Worm (Caenorhabditis elegans) whole organism, late embryonic: ENCODE results near the gene col-17.
A peak's percentile ranks its signal among the peaks of the same experiment; 100 is the strongest.
"Not testable (repeated sequence)": the region's sequence is repeated elsewhere in the genome, so short reads cannot be mapped to it uniquely, and the experiment has no call there.

ENCODE experiments used
- C38D4.7 ChIP-seq: fragments of 200-800 bp; sonication (Bioruptor generic); optimal IDR thresholded peaks from 2 replicates; lab custom pipeline; 2018; ENCODE audit warnings: mild to moderate bottlenecking, missing genetic modification characterization, moderate library complexity, missing compliant biosample characterization
- F13H6.1 ChIP-seq: sonication (generic microtip); optimal IDR thresholded peaks from 2 replicates; lab custom pipeline; 2016; ENCODE audit warnings: missing genetic modification characterization, missing compliant biosample characterization
- K02D7.2 ChIP-seq: sonication (generic microtip); optimal IDR thresholded peaks from 2 replicates; lab custom pipeline; 2017; ENCODE audit warnings: mild to moderate bottlenecking, missing genetic modification characterization, missing compliant biosample characterization
- K09A11.1 ChIP-seq: sonication (generic microtip); optimal IDR thresholded peaks from 2 replicates; lab custom pipeline; 2017; ENCODE audit warnings: antibody characterized with exemption, mild to moderate bottlenecking, missing genetic modification characterization, missing compliant biosample characterization; ENCODE audit not compliant: insufficient read depth
- T23F11.4 ChIP-seq: fragments of 200-800 bp; sonication (Bioruptor generic); optimal IDR thresholded peaks from 2 replicates; lab custom pipeline; 2018; ENCODE audit warnings: mild to moderate bottlenecking, missing genetic modification characterization, missing compliant biosample characterization
- Y22D7AL.16 ChIP-seq: sonication (generic microtip); optimal IDR thresholded peaks from 2 replicates; lab custom pipeline; 2016; ENCODE audit warnings: missing genetic modification characterization, missing compliant biosample characterization
- ahr-1 ChIP-seq: sonication (generic microtip); optimal IDR thresholded peaks from 2 replicates; lab custom pipeline; 2016; ENCODE audit warnings: missing genetic modification characterization, missing compliant biosample characterization
- ama-1 ChIP-seq: fragments of 150-350 bp; optimal IDR thresholded peaks from 2 replicates; lab custom pipeline; 2014
- ceh-18 ChIP-seq: sonication (generic microtip); optimal IDR thresholded peaks from 2 replicates; lab custom pipeline; 2016; ENCODE audit warnings: missing genetic modification characterization, missing compliant biosample characterization
- ceh-19 ChIP-seq: fragments of 200-800 bp; sonication (Bioruptor generic); optimal IDR thresholded peaks from 2 replicates; lab custom pipeline; 2018; ENCODE audit warnings: mild to moderate bottlenecking, missing genetic modification characterization, missing compliant biosample characterization
- ceh-2 ChIP-seq: sonication (generic microtip); optimal IDR thresholded peaks from 2 replicates; lab custom pipeline; 2016; ENCODE audit warnings: missing genotype, missing genetic modification characterization, missing compliant biosample characterization
- ceh-24 ChIP-seq: sonication (generic microtip); optimal IDR thresholded peaks from 2 replicates; lab custom pipeline; 2016; ENCODE audit warnings: mild to moderate bottlenecking, missing genetic modification characterization, missing compliant biosample characterization
- ceh-30 ChIP-seq: fragments of 150-350 bp; optimal IDR thresholded peaks from 2 replicates; lab custom pipeline; 2014; ENCODE audit warnings: missing biosample characterization, missing genetic modification characterization
- ceh-31 ChIP-seq: sonication (generic microtip); optimal IDR thresholded peaks from 2 replicates; lab custom pipeline; 2016; ENCODE audit warnings: missing genetic modification characterization, missing compliant biosample characterization
- ceh-48 ChIP-seq: sonication (generic microtip); optimal IDR thresholded peaks from 2 replicates; lab custom pipeline; 2016; ENCODE audit warnings: missing genetic modification characterization, inconsistent platforms, missing compliant biosample characterization
- che-1 ChIP-seq: sonication (generic microtip); optimal IDR thresholded peaks from 2 replicates; lab custom pipeline; 2016; ENCODE audit warnings: mild to moderate bottlenecking, missing genetic modification characterization, missing compliant biosample characterization
- elt-2 ChIP-seq: sonication (generic microtip); optimal IDR thresholded peaks from 2 replicates; lab custom pipeline; 2016; ENCODE audit warnings: missing genetic modification reagents, missing genetic modification characterization, missing compliant biosample characterization
- elt-4 ChIP-seq: sonication (generic microtip); optimal IDR thresholded peaks from 2 replicates; lab custom pipeline; 2016; ENCODE audit warnings: missing genetic modification characterization, missing compliant biosample characterization
- ets-4 ChIP-seq: sonication (generic microtip); optimal IDR thresholded peaks from 2 replicates; lab custom pipeline; 2016; ENCODE audit warnings: missing genetic modification characterization, missing compliant biosample characterization
- fax-1 ChIP-seq: sonication (generic microtip); optimal IDR thresholded peaks from 2 replicates; lab custom pipeline; 2016; ENCODE audit warnings: missing genotype, missing genetic modification characterization, missing compliant biosample characterization
- fkh-10 ChIP-seq: fragments of 150-350 bp; optimal IDR thresholded peaks from 2 replicates; lab custom pipeline; 2014; ENCODE audit warnings: missing biosample characterization, missing genetic modification reagents, missing genetic modification characterization
- hlh-13 ChIP-seq: fragments of 200-800 bp; sonication (Bioruptor generic); optimal IDR thresholded peaks from 2 replicates; lab custom pipeline; 2018; ENCODE audit warnings: mild to moderate bottlenecking, missing genetic modification characterization, missing compliant biosample characterization
- hlh-15 ChIP-seq: sonication (generic microtip); optimal IDR thresholded peaks from 2 replicates; lab custom pipeline; 2016; ENCODE audit warnings: missing genetic modification characterization, missing compliant biosample characterization
- madf-2 ChIP-seq: sonication (generic microtip); optimal IDR thresholded peaks from 2 replicates; lab custom pipeline; 2017; ENCODE audit warnings: missing genetic modification characterization, missing compliant biosample characterization
- npax-4 ChIP-seq: sonication (generic microtip); optimal IDR thresholded peaks from 2 replicates; lab custom pipeline; 2016; ENCODE audit warnings: missing genetic modification characterization, missing compliant biosample characterization
- odd-2 ChIP-seq: sonication (generic microtip); optimal IDR thresholded peaks from 2 replicates; lab custom pipeline; 2017; ENCODE audit warnings: antibody characterized with exemption, mild to moderate bottlenecking, missing genetic modification characterization, missing compliant biosample characterization
- pag-3 ChIP-seq: sonication (generic microtip); optimal IDR thresholded peaks from 2 replicates; lab custom pipeline; 2016; ENCODE audit warnings: missing compliant biosample characterization, missing genetic modification characterization, borderline replicate concordance
- pax-1 ChIP-seq: fragments of 150-350 bp; optimal IDR thresholded peaks from 2 replicates; lab custom pipeline; 2014; ENCODE audit warnings: missing biosample characterization, missing genetic modification characterization
- pha-4 ChIP-seq: fragments of 150-350 bp; optimal IDR thresholded peaks from 2 replicates; lab custom pipeline; 2018; ENCODE audit warnings: missing biosample characterization, missing genetic modification reagents, missing genetic modification characterization
- pros-1 ChIP-seq: fragments of 150-350 bp; optimal IDR thresholded peaks from 2 replicates; lab custom pipeline; 2014; ENCODE audit warnings: missing biosample characterization, missing genetic modification reagents, missing genetic modification characterization
- syd-9 ChIP-seq: sonication (generic microtip); optimal IDR thresholded peaks from 2 replicates; lab custom pipeline; 2016; ENCODE audit warnings: mild to moderate bottlenecking, missing genetic modification characterization, moderate library complexity, missing compliant biosample characterization
- tbx-2 ChIP-seq: sonication (generic microtip); optimal IDR thresholded peaks from 2 replicates; lab custom pipeline; 2016; ENCODE audit warnings: missing genetic modification characterization, missing compliant biosample characterization
- tbx-7 ChIP-seq: sonication (generic microtip); optimal IDR thresholded peaks from 2 replicates; lab custom pipeline; 2016; ENCODE audit warnings: missing genotype, missing genetic modification characterization, missing compliant biosample characterization
- unc-3 ChIP-seq, 2 experiments: fragments of 200-800 bp in 1 of 2; sonication (Bioruptor generic) in 1 of 2; sonication (generic microtip) in 1 of 2; conservative IDR thresholded peaks in 1 of 2; optimal IDR thresholded peaks in 1 of 2; 2 replicates each; pipeline versions ENCODE4 v1.3.6 to Lab custom; 2016 to 2022; ENCODE audit warnings: missing compliant biosample characterization in 2 of 2, missing genetic modification characterization in 2 of 2, missing genetic modification reagents in 1 of 2
- unc-42 ChIP-seq: sonication (generic microtip); optimal IDR thresholded peaks from 2 replicates; lab custom pipeline; 2016; ENCODE audit warnings: missing genotype, missing genetic modification characterization, missing compliant biosample characterization
- unc-86 ChIP-seq: sonication (generic microtip); optimal IDR thresholded peaks from 2 replicates; lab custom pipeline; 2016; ENCODE audit warnings: missing genetic modification characterization, missing compliant biosample characterization

Gene col-17

ce11 chrII:4904277-4904676 is 36.9 kb upstream of the col-17 start (continued):
- TF ChIP-seq odd-2 (no peak), K02D7.2 (tag; lab: Kevin White, UChicago) (no peak), elt-4 (no peak), npax-4 (tag; lab: Kevin White, UChicago) (no peak), che-1 (tag; lab: Kevin White, UChicago) (no peak), ceh-24 (tag; lab: Kevin White, UChicago) (no peak), ceh-30 (peak; percentile 47), pax-1 (tag; lab: Kevin White, UChicago) (no peak), T23F11.4 (GFP tag; lab: Kevin White, UChicago) (no peak), Y22D7AL.16 (no peak), elt-2 (tag; lab: Kevin White, UChicago) (peak; percentile 7), ahr-1 (tag; lab: Kevin White, UChicago) (no peak), ceh-19 (no peak), unc-86 (tag; lab: Kevin White, UChicago) (no peak), fkh-10 (GFP tag; lab: Kevin White, UChicago) (no peak), K09A11.1 (tag; lab: Kevin White, UChicago) (no peak), tbx-2 (tag; lab: Kevin White, UChicago) (peak; percentile 34), pros-1 (tag; lab: Kevin White, UChicago) (no peak), pha-4 (tag; lab: Kevin White, UChicago) (no peak), F13H6.1 (tag; lab: Kevin White, UChicago) (no peak), unc-42 (tag; lab: Kevin White, UChicago) (peak; percentile 86), syd-9 (tag; lab: Kevin White, UChicago) (no peak), ets-4 (tag; lab: Kevin White, UChicago) (peak; percentile 1), ceh-31 (peak; percentile 64)

ce11 chrII:4903696-4904095 is 36.3 kb upstream of the col-17 start, which contains the start of gene sgt-1:
Gene sgt-1, minus strand, starts transcription at chrII:4903796.
- not testable (repeated sequence) for TF ChIP-seq ets-4, F13H6.1, ceh-18 (tag; lab: Kevin White, UChicago)

ce11 chrII:4902035-4902434 is 34.7 kb upstream of the col-17 start, which contains the start of gene R05F9.9:
Gene R05F9.9, minus strand, starts transcription at chrII:4902100.
- no peak for TF ChIP-seq npax-4 (tag; lab: Kevin White, UChicago)
- TF ChIP-seq ceh-48 = peak; percentile 79
- no peak for TF ChIP-seq hlh-13 (GFP tag; lab: Kevin White, UChicago)
- peak; percentile 35 for TF ChIP-seq elt-2 (tag; lab: Kevin White, UChicago)
- no peak for TF ChIP-seq ceh-24 (tag; lab: Kevin White, UChicago)

DNA sequence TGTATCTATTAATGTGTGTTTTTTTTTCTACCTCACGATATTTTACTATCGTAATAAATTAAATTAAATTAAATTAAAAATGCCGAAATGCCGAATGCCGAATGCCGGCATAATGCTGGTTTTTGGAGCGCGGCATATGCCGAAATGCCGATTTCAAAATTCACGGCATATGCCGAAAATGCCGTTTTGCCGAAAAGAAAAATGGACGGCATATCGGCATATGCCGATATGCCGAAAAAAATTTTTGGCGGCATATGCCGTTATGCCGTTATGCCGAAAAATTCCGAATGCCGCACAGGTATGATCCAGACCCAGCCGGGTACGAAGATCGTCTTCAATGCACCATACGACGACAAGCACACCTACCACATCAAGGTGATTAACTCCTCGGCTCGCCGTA is 31.2 kb upstream of the col-17 start, which contains the start of gene msp-32:
Gene msp-32, plus strand, starts transcription at position 301 of the 400 bp plus-strand sequence.
- not testable (repeated sequence) for TF ChIP-seq fax-1, syd-9, che-1 (tag; lab: Kevin White, UChicago)

ce11 chrII:4892594-4892993 is 25.2 kb upstream of the col-17 start, which contains the start of gene msp-33:
Gene msp-33, minus strand, starts transcription at chrII:4892694.
- TF ChIP-seq Y22D7AL.16 = no peak
- no peak for TF ChIP-seq tbx-7 (tag; lab: Kevin White, UChicago)
- TF ChIP-seq hlh-15 (tag; lab: Kevin White, UChicago) = no peak
- no peak for TF ChIP-seq C38D4.7 (GFP tag; lab: Kevin White, UChicago)
- no peak for TF ChIP-seq ceh-2 (tag; lab: Kevin White, UChicago)
- no peak for TF ChIP-seq pag-3
- TF ChIP-seq unc-3 (GFP tag; conservative IDR thresholded peaks at IDR 0.05; lab: Robert Waterston, UW) = no peak
- TF ChIP-seq unc-3 (tag; optimal IDR thresholded peaks at IDR 0.05; lab: Kevin White, UChicago) = no peak
- no peak for TF ChIP-seq madf-2 (tag; lab: Kevin White, UChicago)
- TF ChIP-seq fkh-10 (GFP tag; lab: Kevin White, UChicago) = no peak
- no peak for TF ChIP-seq ama-1 (lab: Kevin White, UChicago)
- TF ChIP-seq odd-2 = no peak
